Worm (Caenorhabditis elegans) whole organism, L4/young adult: ENCODE results near the gene Y39A1A.20.

Experiments used
- W03F9.2 ChIP-seq: fragments of 150-350 bp; optimal IDR thresholded peaks from 2 replicates; lab custom pipeline; 2014; ENCODE audit warnings: missing biosample characterization, missing genetic modification characterization
- dao-5 ChIP-seq: sonication (generic microtip); optimal IDR thresholded peaks from 2 replicates; lab custom pipeline; 2016; ENCODE audit warnings: missing genotype, missing genetic modification characterization, moderate library complexity, missing compliant biosample characterization
- him-1 ChIP-seq: sonication (generic microtip); optimal IDR thresholded peaks from 2 replicates; lab custom pipeline; 2016; ENCODE audit warnings: missing genotype, missing genetic modification reagents, missing genetic modification characterization, missing compliant biosample characterization

ce11 chrIII:10730510-10730909 lies 30.1 kb upstream of the Y39A1A.20 start, which contains the start of gene tat-3:
- TF ChIP-seq W03F9.2 (tag; lab: Kevin White, UChicago): no peak
- TF ChIP-seq dao-5: no peak
- no peak for TF ChIP-seq him-1 (tag; lab: Kevin White, UChicago)
